Fruit fly (Drosophila melanogaster) whole organism, embryonic: ENCODE data around the gene CG13117.

Experiments
- Abd-B ChIP-seq: fragments of 200-800 bp; sonication (Bioruptor generic); optimal IDR thresholded peaks from 2 replicates; lab custom pipeline; 2018; ENCODE audit warnings: missing biosample characterization, mild to moderate bottlenecking, missing genetic modification characterization, moderate library complexity
- Ada2b ChIP-seq: fragments of 200-800 bp; sonication (Bioruptor generic); IDR thresholded peaks from 2 replicates; pipeline ENCODE4 v1.3.6; 2022; ENCODE audit warnings: missing biosample characterization, missing genetic modification characterization
- Atf-2 ChIP-seq: fragments of 200-800 bp; sonication (Bioruptor generic); optimal IDR thresholded peaks from 2 replicates; lab custom pipeline; 2016; ENCODE audit warnings: missing biosample characterization, missing genetic modification characterization
- B-H1 ChIP-seq: fragments of 200-800 bp; sonication (Bioruptor generic); IDR thresholded peaks from 3 replicates; pipeline ENCODE4 v1.3.6; 2022; ENCODE audit warnings: missing biosample characterization, missing genetic modification characterization
- Blimp-1 ChIP-seq: fragments of 200-800 bp; sonication (Bioruptor generic); optimal IDR thresholded peaks from 3 replicates; lab custom pipeline; 2018; ENCODE audit warnings: missing biosample characterization, missing genetic modification characterization, mild to moderate bottlenecking, moderate library complexity, missing genetic modification reagents
- CG10267 ChIP-seq: fragments of 200-800 bp; sonication (Bioruptor generic); optimal IDR thresholded peaks from 2 replicates; lab custom pipeline; 2018; ENCODE audit warnings: missing biosample characterization, mild to moderate bottlenecking, missing genetic modification characterization, moderate library complexity
- CG11085 ChIP-seq: fragments of 200-800 bp; sonication (Bioruptor generic); IDR thresholded peaks from 2 replicates; pipeline ENCODE4 v1.3.6; 2022; ENCODE audit warnings: missing biosample characterization, missing genetic modification characterization
- CG13287 ChIP-seq: fragments of 200-800 bp; sonication (Bioruptor generic); IDR thresholded peaks from 2 replicates; pipeline ENCODE4 v1.3.6; 2022; ENCODE audit warnings: missing biosample characterization, missing genetic modification characterization; ENCODE audit not compliant: partially characterized antibody
- CG14710 ChIP-seq: fragments of 200-800 bp; sonication (Bioruptor generic); optimal IDR thresholded peaks from 3 replicates; lab custom pipeline; 2019; ENCODE audit warnings: missing biosample characterization, mild to moderate bottlenecking, missing genetic modification characterization, moderate library complexity
- CG2116 ChIP-seq: fragments of 200-800 bp; sonication (Bioruptor generic); optimal IDR thresholded peaks from 3 replicates; lab custom pipeline; 2018; ENCODE audit warnings: missing biosample characterization, mild to moderate bottlenecking, missing genetic modification characterization
- CG4282 ChIP-seq: fragments of 200-800 bp; sonication (Bioruptor generic); optimal IDR thresholded peaks from 2 replicates; lab custom pipeline; 2016; ENCODE audit warnings: missing biosample characterization, missing genetic modification characterization
- CG4328 ChIP-seq: fragments of 200-800 bp; sonication (Bioruptor generic); optimal IDR thresholded peaks from 3 replicates; lab custom pipeline; 2017; ENCODE audit warnings: missing biosample characterization, missing genetic modification reagents, missing genetic modification characterization
- CG4820 ChIP-seq: fragments of 200-800 bp; sonication (Bioruptor generic); optimal IDR thresholded peaks from 3 replicates; lab custom pipeline; 2016; ENCODE audit warnings: missing biosample characterization, missing genetic modification characterization
- CG6813 ChIP-seq: fragments of 200-800 bp; sonication (Bioruptor generic); optimal IDR thresholded peaks from 2 replicates; lab custom pipeline; 2017; ENCODE audit warnings: missing biosample characterization, missing genetic modification characterization, mild to moderate bottlenecking, moderate library complexity, missing genetic modification reagents
- CG8388 ChIP-seq: fragments of 200-800 bp; sonication (Bioruptor generic); optimal IDR thresholded peaks from 2 replicates; lab custom pipeline; 2019; ENCODE audit warnings: missing biosample characterization, mild to moderate bottlenecking, missing genetic modification characterization, moderate library complexity
- CG9215 ChIP-seq: fragments of 200-800 bp; sonication (Bioruptor generic); IDR thresholded peaks from 2 replicates; pipeline ENCODE4 v1.3.6; 2022; ENCODE audit warnings: missing biosample characterization, missing genetic modification characterization
- CkIIα-i1 ChIP-seq: fragments of 200-800 bp; sonication (Bioruptor generic); IDR thresholded peaks from 2 replicates; pipeline ENCODE4 v1.3.6; 2022; ENCODE audit warnings: missing biosample characterization, missing genetic modification characterization
- D ChIP-seq, 2 experiments: fragments of 200-800 bp in 1 of 2; fragments of >200 bp in 1 of 2; sonication (Bioruptor generic) in 1 of 2; optimal IDR thresholded peaks; 2 replicates in 1 of 2; 3 replicates in 1 of 2; lab custom pipeline; 2017; ENCODE audit warnings: mild to moderate bottlenecking in 1 of 2, missing biosample characterization in 1 of 2, missing genetic modification characterization in 1 of 2, missing genetic modification reagents in 1 of 2
- Dad ChIP-seq: fragments of 200-800 bp; sonication (Bioruptor generic); optimal IDR thresholded peaks from 3 replicates; lab custom pipeline; 2016; ENCODE audit warnings: missing biosample characterization, missing genetic modification characterization
- Dfd ChIP-seq, 2 experiments: fragments of >200 bp; optimal IDR thresholded peaks; 2 replicates each; lab custom pipeline; 2017; ENCODE audit warnings: missing biosample characterization in 2 of 2, missing genetic modification characterization in 2 of 2
- Dip3 ChIP-seq: fragments of 200-800 bp; sonication (Bioruptor generic); optimal IDR thresholded peaks from 3 replicates; lab custom pipeline; 2016; ENCODE audit warnings: missing biosample characterization, missing genetic modification characterization
- Doc2 ChIP-seq: fragments of 200-800 bp; sonication (Bioruptor generic); IDR thresholded peaks from 2 replicates; pipeline ENCODE4 v1.3.6; 2022; ENCODE audit warnings: missing biosample characterization, missing genetic modification characterization
- Dref ChIP-seq: fragments of 200-800 bp; sonication (Bioruptor generic); IDR thresholded peaks from 2 replicates; pipeline ENCODE4 v1.3.6; 2022; ENCODE audit warnings: missing biosample characterization, missing genetic modification characterization
- Drgx ChIP-seq: fragments of 200-800 bp; sonication (Bioruptor generic); IDR thresholded peaks from 2 replicates; pipeline ENCODE4 v1.3.6; 2022; ENCODE audit warnings: missing biosample characterization, missing genetic modification characterization
- E2f1 ChIP-seq: fragments of 200-800 bp; sonication (Bioruptor generic); IDR thresholded peaks from 2 replicates; pipeline ENCODE4 v1.3.6; 2022; ENCODE audit warnings: missing biosample characterization, missing genetic modification characterization
- ERR ChIP-seq: fragments of 200-800 bp; sonication (Bioruptor generic); optimal IDR thresholded peaks from 2 replicates; lab custom pipeline; 2016; ENCODE audit warnings: missing biosample characterization, missing genetic modification characterization
- Ets65A ChIP-seq: fragments of 200-800 bp; sonication (Bioruptor generic); peaks from one replicate; lab custom pipeline; 2016; ENCODE audit warnings: missing biosample characterization, missing genetic modification characterization
- HLHmδ ChIP-seq: fragments of 200-800 bp; sonication (Bioruptor generic); optimal IDR thresholded peaks from 2 replicates; lab custom pipeline; 2018; ENCODE audit warnings: missing biosample characterization, mild to moderate bottlenecking, missing genetic modification characterization, moderate library complexity
- Hsf ChIP-seq: fragments of 200-800 bp; sonication (Bioruptor generic); optimal IDR thresholded peaks from 3 replicates; lab custom pipeline; 2016; ENCODE audit warnings: missing biosample characterization, missing genetic modification characterization
- MBD-R2 ChIP-seq: fragments of 200-800 bp; sonication (Bioruptor generic); IDR thresholded peaks from 2 replicates; pipeline ENCODE4 v1.3.6; 2022; ENCODE audit warnings: missing biosample characterization, missing genetic modification characterization
- Nf-YC ChIP-seq: fragments of 200-800 bp; optimal IDR thresholded peaks from 3 replicates; lab custom pipeline; 2019; ENCODE audit warnings: missing biosample characterization, mild to moderate bottlenecking, missing genetic modification characterization, moderate library complexity
- Ssrp ChIP-seq: fragments of 200-800 bp; sonication (Bioruptor generic); optimal IDR thresholded peaks from 2 replicates; lab custom pipeline; 2018; ENCODE audit warnings: missing biosample characterization, mild to moderate bottlenecking, missing genetic modification characterization, moderate library complexity
- ac ChIP-seq: fragments of 200-800 bp; sonication (Bioruptor generic); optimal IDR thresholded peaks from 3 replicates; lab custom pipeline; 2017; ENCODE audit warnings: missing biosample characterization, mild to moderate bottlenecking, missing genetic modification characterization
- bsh ChIP-seq, 2 experiments: fragments of 200-800 bp; sonication (Bioruptor generic); optimal IDR thresholded peaks; 2 replicates each; lab custom pipeline; 2017 to 2018; ENCODE audit warnings: mild to moderate bottlenecking in 2 of 2, missing biosample characterization in 2 of 2, missing genetic modification characterization in 2 of 2, moderate library complexity in 1 of 2
- cato ChIP-seq: fragments of 200-800 bp; sonication (Bioruptor generic); optimal IDR thresholded peaks from 2 replicates; lab custom pipeline; 2016; ENCODE audit warnings: missing biosample characterization, missing genetic modification characterization, borderline replicate concordance
- dmrt11E ChIP-seq: fragments of 200-800 bp; sonication (Bioruptor generic); optimal IDR thresholded peaks from 3 replicates; lab custom pipeline; 2018; ENCODE audit warnings: missing biosample characterization, mild to moderate bottlenecking, missing genetic modification characterization, moderate library complexity
- dysf ChIP-seq: fragments of 200-800 bp; sonication (Bioruptor generic); IDR thresholded peaks from 3 replicates; pipeline ENCODE4 v1.3.6; 2022; ENCODE audit warnings: missing biosample characterization, missing genetic modification characterization
- esg ChIP-seq: fragments of 200-800 bp; sonication (Bioruptor generic); conservative IDR thresholded peaks from 2 replicates; pipeline ENCODE4 v1.3.6; 2022; ENCODE audit warnings: missing biosample characterization, missing genetic modification characterization
- gsb ChIP-seq: fragments of 200-800 bp; sonication (Bioruptor generic); IDR thresholded peaks from 2 replicates; pipeline ENCODE4 v1.3.6; 2022; ENCODE audit warnings: missing biosample characterization, missing genetic modification characterization
- her ChIP-seq: fragments of 200-800 bp; sonication (Bioruptor generic); optimal IDR thresholded peaks from 2 replicates; lab custom pipeline; 2016; ENCODE audit warnings: missing biosample characterization, missing genetic modification characterization
- inv ChIP-seq: fragments of 200-800 bp; sonication (Bioruptor generic); IDR thresholded peaks from 2 replicates; pipeline ENCODE4 v1.3.6; 2022; ENCODE audit warnings: missing biosample characterization, missing genetic modification characterization; ENCODE audit not compliant: partially characterized antibody
- jigr1 ChIP-seq: fragments of 200-800 bp; sonication (Bioruptor generic); IDR thresholded peaks from 3 replicates; pipeline ENCODE4 v1.3.6; 2022; ENCODE audit warnings: missing biosample characterization, missing genetic modification characterization
- pfk ChIP-seq: fragments of 200-800 bp; sonication (Bioruptor generic); optimal IDR thresholded peaks from 2 replicates; lab custom pipeline; 2018; ENCODE audit warnings: missing biosample characterization, mild to moderate bottlenecking, missing genetic modification characterization, moderate library complexity
- pnt ChIP-seq: fragments of 200-800 bp; sonication (Bioruptor generic); optimal IDR thresholded peaks from 3 replicates; lab custom pipeline; 2016; ENCODE audit warnings: missing biosample characterization, missing genetic modification characterization
- psq ChIP-seq: fragments of 200-800 bp; sonication (Bioruptor generic); optimal IDR thresholded peaks from 2 replicates; lab custom pipeline; 2017; ENCODE audit warnings: missing biosample characterization, missing genetic modification characterization
- seq ChIP-seq: fragments of 200-800 bp; sonication (Bioruptor generic); IDR thresholded peaks from 2 replicates; pipeline ENCODE4 v1.3.6; 2022; ENCODE audit warnings: missing biosample characterization, missing genetic modification characterization
- slou ChIP-seq: fragments of 200-800 bp; sonication (Bioruptor generic); optimal IDR thresholded peaks from 3 replicates; lab custom pipeline; 2016; ENCODE audit warnings: missing biosample characterization, missing genetic modification characterization
- sna ChIP-seq: fragments of 200-800 bp; sonication (Bioruptor generic); IDR thresholded peaks from 2 replicates; pipeline ENCODE4 v1.3.6; 2022; ENCODE audit warnings: missing biosample characterization, missing genetic modification characterization; ENCODE audit not compliant: partially characterized antibody
- sug ChIP-seq: fragments of 200-800 bp; optimal IDR thresholded peaks from 2 replicates; lab custom pipeline; 2019; ENCODE audit warnings: missing biosample characterization, mild to moderate bottlenecking, missing genetic modification characterization, moderate library complexity
- usp ChIP-seq: fragments of >200 bp; optimal IDR thresholded peaks from 2 replicates; lab custom pipeline; 2017; ENCODE audit warnings: missing biosample characterization, missing genetic modification characterization
- zf30C ChIP-seq: fragments of 200-800 bp; sonication (Bioruptor generic); optimal IDR thresholded peaks from 3 replicates; lab custom pipeline; 2018; ENCODE audit warnings: missing biosample characterization, mild to moderate bottlenecking, missing genetic modification characterization

The CG13117 gene

DNA sequence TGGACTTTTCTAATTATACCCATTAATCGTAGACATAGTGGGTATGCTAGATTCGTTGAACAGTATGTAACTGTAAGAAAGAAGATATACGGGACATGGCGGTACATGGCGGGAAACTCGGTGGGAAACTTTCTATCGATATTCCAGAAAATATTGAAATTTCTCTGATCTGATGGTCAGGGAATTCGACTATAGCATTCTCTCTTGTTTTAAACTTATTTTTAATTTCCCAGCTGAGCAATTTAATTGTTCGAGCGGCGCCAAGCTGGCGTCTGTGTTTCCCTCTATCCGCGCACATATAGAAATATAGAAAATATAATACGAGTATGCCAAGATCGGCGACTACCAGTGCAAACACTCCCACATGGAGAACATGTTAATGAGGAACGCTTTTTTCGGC lies 42.7 kb downstream of the CG13117 start (continued):
- no peak for TF ChIP-seq CG4328
- no peak for TF ChIP-seq ERR
- TF ChIP-seq Blimp-1, result no peak
- TF ChIP-seq inv, result no peak
- no peak for TF ChIP-seq slou (GFP tag; lab: Kevin White, UChicago)
- TF ChIP-seq CG10267 (tag; lab: Kevin White, UChicago), result no peak
- TF ChIP-seq E2f1, result no peak
- TF ChIP-seq jigr1 (GFP tag; lab: Robert Waterston, UW), result no peak
- TF ChIP-seq CG8388, result peak; percentile 5
- TF ChIP-seq bsh (GFP tag; optimal IDR thresholded peaks at IDR 0.05; lab: Kevin White, UChicago), result peak in 1 of 2 experiments; percentile 32
- no peak for TF ChIP-seq Dref
- no peak for TF ChIP-seq Hsf (GFP tag; lab: Kevin White, UChicago)
- TF ChIP-seq cato (GFP tag; lab: Kevin White, UChicago), result no peak
- no peak for TF ChIP-seq B-H1 (GFP tag; lab: Robert Waterston, UW)
- TF ChIP-seq dysf (GFP tag; lab: Robert Waterston, UW), result peak; percentile 46; the same call in 2 of the 3 replicates
- no peak for TF ChIP-seq CG9215
- TF ChIP-seq ac (GFP tag; lab: Kevin White, UChicago), result no peak
- TF ChIP-seq Ets65A, result peak; percentile 83
- no peak for TF ChIP-seq Ada2b (GFP tag; lab: Robert Waterston, UW)
- TF ChIP-seq CG4820, result no peak
- TF ChIP-seq Dad (GFP tag; lab: Kevin White, UChicago), result no peak
- no peak for TF ChIP-seq Abd-B (GFP tag; lab: Kevin White, UChicago)
- TF ChIP-seq CG11085 (GFP tag; lab: Robert Waterston, UW), result 0 out of 2 replicates have a peak, but pooled peaks have one; percentile 34
- TF ChIP-seq Nf-YC (tag; lab: Kevin White, UChicago), result no peak
- TF ChIP-seq CG4282 (GFP tag; lab: Kevin White, UChicago), result no peak
- TF ChIP-seq usp (GFP tag; lab: Kevin White, UChicago), result no peak
- TF ChIP-seq CG2116 (GFP tag; lab: Kevin White, UChicago), result no peak
- no peak for TF ChIP-seq Dfd (GFP tag; optimal IDR thresholded peaks at IDR 0.05; lab: Kevin White, UChicago)
- no peak for TF ChIP-seq dmrt11E (tag; lab: Kevin White, UChicago)
- 0 out of 2 replicates have a peak, but pooled peaks have one; percentile 12 for TF ChIP-seq Drgx (GFP tag; lab: Robert Waterston, UW)
- TF ChIP-seq sna (GFP tag; lab: Robert Waterston, UW), result no peak
- TF ChIP-seq pfk (GFP tag; lab: Kevin White, UChicago), result no peak
- TF ChIP-seq her, result no peak
- TF ChIP-seq pnt, result no peak
- no peak for TF ChIP-seq MBD-R2 (GFP tag; lab: Robert Waterston, UW)
- 0 out of 2 replicates have a peak, but pooled peaks have one; percentile 41 for TF ChIP-seq seq (GFP tag; lab: Robert Waterston, UW)
- no peak for TF ChIP-seq Ssrp (tag; lab: Kevin White, UChicago)
- peak; percentile 6 for TF ChIP-seq sug (tag; lab: Kevin White, UChicago)
- TF ChIP-seq Atf-2 (GFP tag; lab: Kevin White, UChicago), result no peak
- no peak for TF ChIP-seq Doc2 (GFP tag; lab: Robert Waterston, UW)
- TF ChIP-seq zf30C (GFP tag; lab: Kevin White, UChicago), result no peak
- no peak for TF ChIP-seq D (optimal IDR thresholded peaks at IDR 0.05; lab: Kevin White, UChicago)
- TF ChIP-seq D (GFP tag; optimal IDR thresholded peaks at IDR 0.05; lab: Kevin White, UChicago), result no peak
- TF ChIP-seq HLHmδ, result no peak
- peak; percentile 54 for TF ChIP-seq Dip3
- no peak for TF ChIP-seq gsb (GFP tag; lab: Robert Waterston, UW)
- TF ChIP-seq CG14710, result no peak
- no peak for TF ChIP-seq esg
- TF ChIP-seq psq (GFP tag; lab: Kevin White, UChicago), result no peak
- TF ChIP-seq CG6813 (GFP tag; lab: Kevin White, UChicago), result no peak
- TF ChIP-seq CkIIα-i1 (GFP tag; lab: Robert Waterston, UW), result no peak
- TF ChIP-seq CG13287, result no peak
